2 worm cellular contexts compared by ENCODE assay signal in genomic region chrV:10716865-10717713, ce11.
TF ChIP-seq lines count a peak whose summit lies in the region.

No protein-coding gene starts in this region.

TF ChIP-seq in whole organism, L1 larva, 84 proteins besides CTCF, POLR2A, EP300 and RAD21 (continued from another document):
- peak; percentile 55 for TF ChIP-seq nhr-47 (tag; optimal IDR thresholded peaks at IDR 0.05; lab: Kevin White, UChicago)
- TF ChIP-seq efl-3 (GFP tag; optimal IDR thresholded peaks at IDR 0.05; lab: Kevin White, UChicago) = peak; percentile 29
- TF ChIP-seq C34B4.2 (tag; optimal IDR thresholded peaks at IDR 0.05; lab: Kevin White, UChicago) = no peak
- TF ChIP-seq sox-4 (tag; optimal IDR thresholded peaks at IDR 0.05; lab: Kevin White, UChicago) = no peak
- TF ChIP-seq ama-1 (optimal IDR thresholded peaks at IDR 0.05; lab: Kevin White, UChicago) = no peak
- TF ChIP-seq C16A3.4 (tag; optimal IDR thresholded peaks at IDR 0.05; lab: Kevin White, UChicago) = peak; percentile 60
- no peak for TF ChIP-seq hlh-4 (tag; optimal IDR thresholded peaks at IDR 0.05; lab: Kevin White, UChicago)
- TF ChIP-seq lsy-2 (tag; optimal IDR thresholded peaks at IDR 0.05; lab: Kevin White, UChicago) = peak; percentile 46 to 62
- TF ChIP-seq zip-4 (GFP tag; optimal IDR thresholded peaks at IDR 0.05; lab: Kevin White, UChicago) = peak; percentile 12
- TF ChIP-seq blmp-1 (tag; optimal IDR thresholded peaks at IDR 0.05; lab: Kevin White, UChicago) = peak; percentile 85
- no peak for TF ChIP-seq swsn-7 (tag; optimal IDR thresholded peaks at IDR 0.05; lab: Kevin White, UChicago)
- TF ChIP-seq ceh-8 (GFP tag; optimal IDR thresholded peaks at IDR 0.05; lab: Kevin White, UChicago) = no peak
- peak in 1 of 2 experiments; percentile 91 for TF ChIP-seq mdl-1 (tag; optimal IDR thresholded peaks at IDR 0.05; lab: Kevin White, UChicago)
- peak in 3 of 6 experiments; percentile 68 to 90 (median 71) for TF ChIP-seq elt-3 (tag; optimal IDR thresholded peaks at IDR 0.05; lab: Kevin White, UChicago)
- TF ChIP-seq efl-1 (optimal IDR thresholded peaks at IDR 0.05; lab: Kevin White, UChicago) = peak; percentile 5 to 24
- peak in 1 of 2 experiments; percentile 90 for TF ChIP-seq efl-1 (GFP tag; optimal IDR thresholded peaks at IDR 0.05 in 1 of 2; lab: Kevin White, UChicago)
- TF ChIP-seq pax-3 (tag; optimal IDR thresholded peaks at IDR 0.05; lab: Kevin White, UChicago) = peak; percentile 26
- no peak for TF ChIP-seq ztf-4 (tag; optimal IDR thresholded peaks at IDR 0.05; lab: Kevin White, UChicago)
- peak; percentile 69 for TF ChIP-seq snu-23 (GFP tag; optimal IDR thresholded peaks at IDR 0.05; lab: Kevin White, UChicago)
- TF ChIP-seq aly-2 (tag; optimal IDR thresholded peaks at IDR 0.05; lab: Kevin White, UChicago) = no peak
- TF ChIP-seq tbx-2 (tag; optimal IDR thresholded peaks at IDR 0.05; lab: Kevin White, UChicago) = peak; percentile 27
- peak in 1 of 3 experiments; percentile 16 for TF ChIP-seq ceh-82 (tag; optimal IDR thresholded peaks at IDR 0.05; lab: Kevin White, UChicago)
- peak; percentile 34 for TF ChIP-seq jun-1 (tag; optimal IDR thresholded peaks at IDR 0.05; lab: Kevin White, UChicago)
- peak; percentile 13 for TF ChIP-seq vab-15 (tag; optimal IDR thresholded peaks at IDR 0.05; lab: Kevin White, UChicago)
- TF ChIP-seq hpl-2 (GFP tag; optimal IDR thresholded peaks at IDR 0.05; lab: Kevin White, UChicago) = no peak
- no peak for TF ChIP-seq lin-15B (tag; optimal IDR thresholded peaks at IDR 0.05; lab: Kevin White, UChicago)
- TF ChIP-seq dsc-1 (tag; optimal IDR thresholded peaks at IDR 0.05; lab: Kevin White, UChicago) = no peak
- no peak for TF ChIP-seq sup-37 (GFP tag; optimal IDR thresholded peaks at IDR 0.05; lab: Kevin White, UChicago)
- TF ChIP-seq C04F5.9 (tag; optimal IDR thresholded peaks at IDR 0.05; lab: Kevin White, UChicago) = no peak
- peak; percentile 25 to 54 for TF ChIP-seq egl-27 (tag; optimal IDR thresholded peaks at IDR 0.05; lab: Kevin White, UChicago)
- no peak for TF ChIP-seq F16B12.6 (tag; optimal IDR thresholded peaks at IDR 0.05; lab: Kevin White, UChicago)
- TF ChIP-seq unc-86 (tag; optimal IDR thresholded peaks at IDR 0.05; lab: Kevin White, UChicago) = no peak
- no peak for TF ChIP-seq fkh-8 (tag; optimal IDR thresholded peaks at IDR 0.05; lab: Kevin White, UChicago)
- peak; percentile 89 for TF ChIP-seq nhr-71 (tag; optimal IDR thresholded peaks at IDR 0.05; lab: Kevin White, UChicago)
- no peak for TF ChIP-seq nhr-77 (tag; optimal IDR thresholded peaks at IDR 0.05; lab: Kevin White, UChicago)
- no peak for TF ChIP-seq elt-2 (tag; optimal IDR thresholded peaks at IDR 0.05; lab: Kevin White, UChicago)
- no peak for TF ChIP-seq fos-1 (tag; optimal IDR thresholded peaks at IDR 0.05; lab: Kevin White, UChicago)
- no peak for TF ChIP-seq hlh-17 (GFP tag; optimal IDR thresholded peaks at IDR 0.05; lab: Kevin White, UChicago; ENCODE audit: borderline replicate concordance)
- no peak for TF ChIP-seq fkh-10 (GFP tag; optimal IDR thresholded peaks at IDR 0.05; lab: Kevin White, UChicago)
- peak; percentile 99 for TF ChIP-seq nhr-85 (tag; lab: Kevin White, UChicago)
- TF ChIP-seq grh-1 (GFP tag; IDR thresholded peaks at IDR 0.05; lab: Robert Waterston, UW) = peak; percentile 73
- TF ChIP-seq snpc-4 (tag; optimal IDR thresholded peaks at IDR 0.05; lab: Kevin White, UChicago) = peak; percentile 22
- peak in 1 of 2 experiments; percentile 39 for TF ChIP-seq ztf-11 (tag; optimal IDR thresholded peaks at IDR 0.05; lab: Kevin White, UChicago)

TF ChIP-seq in whole organism, L3 larva, 47 proteins besides CTCF, POLR2A, EP300 and RAD21 (continued from another document):
- TF ChIP-seq mml-1 (tag; optimal IDR thresholded peaks at IDR 0.05; lab: Kevin White, UChicago) = no peak
- no peak for TF ChIP-seq elt-1 (tag; optimal IDR thresholded peaks at IDR 0.05; lab: Kevin White, UChicago)
- no peak for TF ChIP-seq ceh-28 (tag; optimal IDR thresholded peaks at IDR 0.05; lab: Kevin White, UChicago)
- peak in 1 of 3 experiments; percentile 70 for TF ChIP-seq elt-3 (tag; optimal IDR thresholded peaks at IDR 0.05; lab: Kevin White, UChicago)
- TF ChIP-seq aly-2 (tag; optimal IDR thresholded peaks at IDR 0.05; lab: Kevin White, UChicago) = no peak
- TF ChIP-seq zag-1 (tag; optimal IDR thresholded peaks at IDR 0.05; lab: Kevin White, UChicago) = no peak
- TF ChIP-seq sea-2 (GFP tag; optimal IDR thresholded peaks at IDR 0.05; lab: Kevin White, UChicago) = no peak
- TF ChIP-seq nhr-77 (tag; optimal IDR thresholded peaks at IDR 0.05; lab: Kevin White, UChicago) = no peak
- no peak for TF ChIP-seq nfya-1 (tag; optimal IDR thresholded peaks at IDR 0.05; lab: Kevin White, UChicago; ENCODE audit: insufficient read depth)
- no peak for TF ChIP-seq unc-39 (tag; optimal IDR thresholded peaks at IDR 0.05; lab: Kevin White, UChicago)
- no peak for TF ChIP-seq pqm-1 (tag; optimal IDR thresholded peaks at IDR 0.05; lab: Kevin White, UChicago)
- TF ChIP-seq hmg-11 (tag; optimal IDR thresholded peaks at IDR 0.05; lab: Kevin White, UChicago) = peak; percentile 33
- no peak for TF ChIP-seq ceh-16 (tag; optimal IDR thresholded peaks at IDR 0.05; lab: Kevin White, UChicago)
- TF ChIP-seq nhr-28 (tag; optimal IDR thresholded peaks at IDR 0.05; lab: Kevin White, UChicago) = no peak
- no peak for TF ChIP-seq nhr-237 (tag; optimal IDR thresholded peaks at IDR 0.05; lab: Kevin White, UChicago)
- no peak for TF ChIP-seq pha-4 (tag; optimal IDR thresholded peaks at IDR 0.05; lab: Kevin White, UChicago)
- TF ChIP-seq ztf-4 (tag; optimal IDR thresholded peaks at IDR 0.05; lab: Kevin White, UChicago) = peak; percentile 28
- TF ChIP-seq snpc-4 (tag; optimal IDR thresholded peaks at IDR 0.05; lab: Kevin White, UChicago) = no peak
- TF ChIP-seq eor-1 (tag; optimal IDR thresholded peaks at IDR 0.05; lab: Kevin White, UChicago) = no peak
- TF ChIP-seq nhr-12 (tag; optimal IDR thresholded peaks at IDR 0.05; lab: Kevin White, UChicago) = no peak
- TF ChIP-seq skn-1 (tag; optimal IDR thresholded peaks at IDR 0.05; lab: Kevin White, UChicago) = peak; percentile 5
- peak; percentile 57 for TF ChIP-seq jun-1 (tag; optimal IDR thresholded peaks at IDR 0.05; lab: Kevin White, UChicago)
- TF ChIP-seq ZK546.5 (tag; optimal IDR thresholded peaks at IDR 0.05; lab: Kevin White, UChicago) = no peak
- no peak for TF ChIP-seq ceh-9 (tag; optimal IDR thresholded peaks at IDR 0.05; lab: Kevin White, UChicago)
- TF ChIP-seq ztf-11 (tag; optimal IDR thresholded peaks at IDR 0.05; lab: Kevin White, UChicago) = no peak
- TF ChIP-seq nhr-76 (tag; optimal IDR thresholded peaks at IDR 0.05; lab: Kevin White, UChicago) = no peak
- no peak for TF ChIP-seq fos-1 (tag; optimal IDR thresholded peaks at IDR 0.05; lab: Kevin White, UChicago)
